Worm (Caenorhabditis elegans): ENCODE data around the gene idh-2.
A peak's percentile ranks its signal among the peaks of the same experiment; 100 is the strongest.

Gene idh-2

ce11 chrX:11262319-11263074, 46.7 kb downstream of the idh-2 start, which contains the start of gene C03A3.2:
C03A3.2 (plus strand) TSS chrX:11262848.
- TF ChIP-seq hmg-1.1 (GFP tag; IDR thresholded peaks at IDR 0.05), result peak; percentile 70; the same call in 1 of the 2 replicates
- no peak for TF ChIP-seq madf-5 (GFP tag; IDR thresholded peaks at IDR 0.05)
- TF ChIP-seq nhr-11 (tag; optimal IDR thresholded peaks at IDR 0.05), result peak; percentile 55
- no peak for TF ChIP-seq zfp-2 (tag; optimal IDR thresholded peaks at IDR 0.05)
- TF ChIP-seq aha-1 (tag), result peak; percentile 58
- TF ChIP-seq lsy-2 (tag; optimal IDR thresholded peaks at IDR 0.05), result peak; percentile 38 to 75
- peak; percentile 20 for TF ChIP-seq F37D6.2 (tag; optimal IDR thresholded peaks at IDR 0.05)
- no peak for TF ChIP-seq ama-1 (optimal IDR thresholded peaks at IDR 0.05)
- TF ChIP-seq nhr-111 (GFP tag; optimal IDR thresholded peaks at IDR 0.05), result no peak
- TF ChIP-seq ceh-32 (tag; optimal IDR thresholded peaks at IDR 0.05; ENCODE audit: poor library complexity), result no peak
- no peak for TF ChIP-seq Y105C5A.15 (GFP tag; IDR thresholded peaks at IDR 0.05)
- peak in 1 of 2 experiments; percentile 28 for TF ChIP-seq hif-1 (tag; optimal IDR thresholded peaks at IDR 0.05)
- peak; percentile 70 for TF ChIP-seq dpl-1 (GFP tag; optimal IDR thresholded peaks at IDR 0.05)
- TF ChIP-seq hlh-30 (tag; optimal IDR thresholded peaks at IDR 0.05; ENCODE audit: insufficient read depth), result peak; percentile 58
- TF ChIP-seq ztf-11 (tag; optimal IDR thresholded peaks at IDR 0.05), result no peak
- TF ChIP-seq mxl-3 (GFP tag; optimal IDR thresholded peaks at IDR 0.05), result peak; percentile 82
- no peak for TF ChIP-seq spr-3 (GFP tag; optimal IDR thresholded peaks at IDR 0.05)
- no peak for TF ChIP-seq mxl-2 (GFP tag; conservative IDR thresholded peaks at IDR 0.05)
- TF ChIP-seq nhr-6 (tag; optimal IDR thresholded peaks at IDR 0.05), result peak; percentile 64
- no peak for TF ChIP-seq R02D3.7 (tag; optimal IDR thresholded peaks at IDR 0.05)
- TF ChIP-seq daf-16 (GFP tag; optimal IDR thresholded peaks at IDR 0.05), result peak in 1 of 2 experiments; percentile 62
- peak; percentile 44 for TF ChIP-seq daf-16 (tag; optimal IDR thresholded peaks at IDR 0.05)
- no peak for TF ChIP-seq ceh-44 (GFP tag; IDR thresholded peaks at IDR 0.05)
- TF ChIP-seq fkh-10 (GFP tag; optimal IDR thresholded peaks at IDR 0.05), result peak; percentile 70
- no peak for TF ChIP-seq mdt-29 (GFP tag; IDR thresholded peaks at IDR 0.05)
- no peak for TF ChIP-seq daf-12 (tag; optimal IDR thresholded peaks at IDR 0.05)
- no peak for TF ChIP-seq jun-1 (tag; optimal IDR thresholded peaks at IDR 0.05)
- TF ChIP-seq ceh-62 (tag; optimal IDR thresholded peaks at IDR 0.05), result no peak
- TF ChIP-seq unc-62 (GFP tag; optimal IDR thresholded peaks at IDR 0.05 in 1 of 2), result no peak
- no peak for TF ChIP-seq unc-62 (tag; optimal IDR thresholded peaks at IDR 0.05)
- TF ChIP-seq ZK337.2 (GFP tag; IDR thresholded peaks at IDR 0.05), result no peak
- TF ChIP-seq gei-8 (GFP tag; optimal IDR thresholded peaks at IDR 0.05), result no peak
- TF ChIP-seq F10B5.3 (tag; optimal IDR thresholded peaks at IDR 0.05), result no peak
- TF ChIP-seq hlh-11 (tag; optimal IDR thresholded peaks at IDR 0.05), result peak; percentile 89
- peak; percentile 87 for TF ChIP-seq lin-38 (GFP tag; IDR thresholded peaks at IDR 0.05)
- peak; percentile 83 for TF ChIP-seq mep-1 (tag; optimal IDR thresholded peaks at IDR 0.05)
- peak; percentile 66 for TF ChIP-seq mes-2 (tag; optimal IDR thresholded peaks at IDR 0.05; ENCODE audit: poor library complexity, severe bottlenecking)
- TF ChIP-seq madf-9 (GFP tag; conservative IDR thresholded peaks at IDR 0.05), result 0 out of 2 replicates have a peak, but pooled peaks have one; percentile 6
- peak; percentile 72 for TF ChIP-seq pqm-1 (tag; optimal IDR thresholded peaks at IDR 0.05)
- no peak for TF ChIP-seq ces-1 (GFP tag; optimal IDR thresholded peaks at IDR 0.05)
- no peak for TF ChIP-seq nhr-48 (tag; optimal IDR thresholded peaks at IDR 0.05)
- TF ChIP-seq attf-4 (tag; optimal IDR thresholded peaks at IDR 0.05), result no peak
- no peak for TF ChIP-seq lim-7 (GFP tag; IDR thresholded peaks at IDR 0.05)
- 0 out of 2 replicates have a peak, but pooled peaks have one; percentile 26 for TF ChIP-seq vab-7 (GFP tag; IDR thresholded peaks at IDR 0.05)
- TF ChIP-seq tra-1 (GFP tag; IDR thresholded peaks at IDR 0.05), result no peak
- no peak for TF ChIP-seq nhr-41 (GFP tag; IDR thresholded peaks at IDR 0.05)
- TF ChIP-seq lin-13 (GFP tag; optimal IDR thresholded peaks at IDR 0.05), result peak; percentile 47
- TF ChIP-seq nhr-77 (tag; optimal IDR thresholded peaks at IDR 0.05), result peak; percentile 5
- TF ChIP-seq spr-1 (tag; optimal IDR thresholded peaks at IDR 0.05), result peak; percentile 29
- TF ChIP-seq nhr-25 (tag; optimal IDR thresholded peaks at IDR 0.05; ENCODE audit: borderline replicate concordance, insufficient read depth), result peak; percentile 40

Measured in whole organism, L4 larva.